Fruit fly (Drosophila melanogaster) whole organism, adult: ENCODE results near the gene CG17344.

ENCODE experiments used
- CG11617 ChIP-seq: fragments of 200-800 bp; sonication (Bioruptor generic); optimal IDR thresholded peaks from 2 replicates; lab custom pipeline; 2017; ENCODE audit warnings: mild to moderate bottlenecking, missing biosample characterization, missing genetic modification reagents, missing genetic modification characterization
- CG14711 ChIP-seq: fragments of 200-800 bp; sonication (Bioruptor generic); optimal IDR thresholded peaks from 2 replicates; lab custom pipeline; 2018; ENCODE audit warnings: missing biosample characterization, mild to moderate bottlenecking, missing genetic modification characterization, moderate library complexity
- CG1620 ChIP-seq: fragments of 200-800 bp; sonication (Bioruptor generic); optimal IDR thresholded peaks from 2 replicates; lab custom pipeline; 2016; ENCODE audit warnings: missing biosample characterization, missing genetic modification characterization
- CG5204 ChIP-seq: fragments of 200-800 bp; sonication (Bioruptor generic); optimal IDR thresholded peaks from 2 replicates; lab custom pipeline; 2016; ENCODE audit warnings: missing biosample characterization, missing genetic modification characterization
- CG7045 ChIP-seq: fragments of 200-800 bp; sonication (Bioruptor generic); optimal IDR thresholded peaks from 2 replicates; lab custom pipeline; 2017; ENCODE audit warnings: missing biosample characterization, mild to moderate bottlenecking, missing genetic modification characterization
- CG7101 ChIP-seq: fragments of 200-800 bp; sonication (Bioruptor generic); optimal IDR thresholded peaks from 2 replicates; lab custom pipeline; 2018; ENCODE audit warnings: missing biosample characterization, mild to moderate bottlenecking, missing genetic modification characterization, moderate library complexity
- Crg-1 ChIP-seq: fragments of 200-800 bp; sonication (Bioruptor generic); optimal IDR thresholded peaks from 2 replicates; lab custom pipeline; 2016; ENCODE audit warnings: missing biosample characterization, missing genetic modification characterization
- Mnt ChIP-seq: fragments of 200-800 bp; sonication (Bioruptor generic); optimal IDR thresholded peaks from 2 replicates; lab custom pipeline; 2016; ENCODE audit warnings: missing biosample characterization, mild to moderate bottlenecking, missing genetic modification characterization
- cic ChIP-seq: fragments of 200-800 bp; sonication (Bioruptor generic); optimal IDR thresholded peaks from 2 replicates; lab custom pipeline; 2017; ENCODE audit warnings: missing biosample characterization, mild to moderate bottlenecking, missing genetic modification characterization, moderate library complexity
- cnc ChIP-seq, 2 experiments: fragments of >200 bp; optimal IDR thresholded peaks; 2 replicates each; lab custom pipeline; 2017
- ovo ChIP-seq: fragments of 200-800 bp; sonication (Bioruptor generic); optimal IDR thresholded peaks from 2 replicates; lab custom pipeline; 2016; ENCODE audit warnings: missing biosample characterization, missing genetic modification characterization
- tj ChIP-seq: fragments of 200-800 bp; sonication (Bioruptor generic); optimal IDR thresholded peaks from 3 replicates; lab custom pipeline; 2017; ENCODE audit warnings: missing biosample characterization, mild to moderate bottlenecking, missing genetic modification characterization, moderate library complexity

- TF ChIP-seq CG11617 (GFP tag; lab: Kevin White, UChicago), result no peak
- TF ChIP-seq Crg-1, result no peak
- no peak for TF ChIP-seq cic (GFP tag; lab: Kevin White, UChicago)
- TF ChIP-seq CG7101 (tag; lab: Kevin White, UChicago), result no peak
- no peak for TF ChIP-seq CG5204
- no peak for TF ChIP-seq Mnt
- no peak for TF ChIP-seq tj (GFP tag; lab: Kevin White, UChicago)
- TF ChIP-seq cnc (optimal IDR thresholded peaks at IDR 0.05; lab: Kevin White, UChicago), result no peak
- TF ChIP-seq ovo (GFP tag; lab: Kevin White, UChicago), result no peak
- no peak for TF ChIP-seq CG1620
- TF ChIP-seq CG14711 (tag; lab: Kevin White, UChicago), result no peak
- no peak for TF ChIP-seq CG7045 (GFP tag; lab: Kevin White, UChicago)
Observed at dm6 chr2L:19123472-19124070, 21.7 kb downstream of the CG17344 start, which contains the start of gene Phb1.
